6 worm cellular contexts compared by ENCODE assay signal in genomic region chrIII:9638159-9638754, ce11.
TF ChIP-seq lines count a peak whose summit lies in the region.

No protein-coding gene starts in this region.

TF ChIP-seq in whole organism, L1 larva, 84 proteins besides CTCF, POLR2A, EP300 and RAD21:
- TF ChIP-seq egl-13 (tag; optimal IDR thresholded peaks at IDR 0.05; lab: Kevin White, UChicago) = no peak
- TF ChIP-seq elt-2 (tag; optimal IDR thresholded peaks at IDR 0.05; lab: Kevin White, UChicago) = peak; percentile 82
- peak; percentile 2 for TF ChIP-seq blmp-1 (tag; optimal IDR thresholded peaks at IDR 0.05; lab: Kevin White, UChicago)
- TF ChIP-seq unc-130 (tag; optimal IDR thresholded peaks at IDR 0.05; lab: Kevin White, UChicago) = no peak
- TF ChIP-seq ets-5 (GFP tag; IDR thresholded peaks at IDR 0.05; lab: Robert Waterston, UW) = no peak
- no peak for TF ChIP-seq egl-27 (tag; optimal IDR thresholded peaks at IDR 0.05; lab: Kevin White, UChicago)
- peak; percentile 20 for TF ChIP-seq lin-14 (GFP tag; optimal IDR thresholded peaks at IDR 0.05; lab: Kevin White, UChicago)
- TF ChIP-seq lin-35 (GFP tag; optimal IDR thresholded peaks at IDR 0.05; lab: Kevin White, UChicago) = peak in 1 of 2 experiments; percentile 43
- no peak for TF ChIP-seq efl-1 (optimal IDR thresholded peaks at IDR 0.05; lab: Kevin White, UChicago)
- TF ChIP-seq efl-1 (GFP tag; optimal IDR thresholded peaks at IDR 0.05 in 1 of 2; lab: Kevin White, UChicago) = peak in 1 of 2 experiments; percentile 80
- peak; percentile 10 for TF ChIP-seq nhr-20 (tag; optimal IDR thresholded peaks at IDR 0.05; lab: Kevin White, UChicago)

TF ChIP-seq in whole organism, L2 larva, 48 proteins besides CTCF, POLR2A, EP300 and RAD21:
- TF ChIP-seq crh-2 (tag; optimal IDR thresholded peaks at IDR 0.05; lab: Kevin White, UChicago) (peak; percentile 35), sma-9 (GFP tag; optimal IDR thresholded peaks at IDR 0.05; lab: Kevin White, UChicago) (peak; percentile 17), sma-9 (tag; optimal IDR thresholded peaks at IDR 0.05; lab: Kevin White, UChicago) (no peak), fos-1 (tag; optimal IDR thresholded peaks at IDR 0.05; lab: Kevin White, UChicago) (peak; percentile 62), nhr-6 (tag; optimal IDR thresholded peaks at IDR 0.05; lab: Kevin White, UChicago) (no peak), Y55F3AM.14 (GFP tag; optimal IDR thresholded peaks at IDR 0.05; lab: Kevin White, UChicago) (peak; percentile 21), peb-1 (tag; optimal IDR thresholded peaks at IDR 0.05; lab: Kevin White, UChicago) (no peak), lin-11 (tag; optimal IDR thresholded peaks at IDR 0.05; lab: Kevin White, UChicago) (no peak), sma-3 (GFP tag; optimal IDR thresholded peaks at IDR 0.05; lab: Kevin White, UChicago) (peak; percentile 14)

TF ChIP-seq in whole organism, L3 larva, 47 proteins besides CTCF, POLR2A, EP300 and RAD21:
- TF ChIP-seq fkh-10 (GFP tag; optimal IDR thresholded peaks at IDR 0.05; lab: Kevin White, UChicago) = no peak
- TF ChIP-seq skn-1 (tag; optimal IDR thresholded peaks at IDR 0.05; lab: Kevin White, UChicago) = no peak
- TF ChIP-seq nhr-76 (tag; optimal IDR thresholded peaks at IDR 0.05; lab: Kevin White, UChicago) = no peak
- TF ChIP-seq ceh-9 (tag; optimal IDR thresholded peaks at IDR 0.05; lab: Kevin White, UChicago) = no peak
- peak; percentile 6 for TF ChIP-seq jun-1 (tag; optimal IDR thresholded peaks at IDR 0.05; lab: Kevin White, UChicago)
- TF ChIP-seq ama-1 (optimal IDR thresholded peaks at IDR 0.05; lab: Kevin White, UChicago) = no peak
- TF ChIP-seq elt-2 (tag; optimal IDR thresholded peaks at IDR 0.05; lab: Kevin White, UChicago) = peak; percentile 94
- peak; percentile 9 for TF ChIP-seq pha-4 (tag; optimal IDR thresholded peaks at IDR 0.05; lab: Kevin White, UChicago)
- peak; percentile 97 for TF ChIP-seq pqm-1 (tag; optimal IDR thresholded peaks at IDR 0.05; lab: Kevin White, UChicago)
- no peak for TF ChIP-seq ztf-4 (tag; optimal IDR thresholded peaks at IDR 0.05; lab: Kevin White, UChicago)
- no peak for TF ChIP-seq ceh-82 (tag; optimal IDR thresholded peaks at IDR 0.05; lab: Kevin White, UChicago)
- TF ChIP-seq hmg-11 (tag; optimal IDR thresholded peaks at IDR 0.05; lab: Kevin White, UChicago) = no peak
- TF ChIP-seq ztf-11 (tag; optimal IDR thresholded peaks at IDR 0.05; lab: Kevin White, UChicago) = no peak
- TF ChIP-seq fkh-2 (tag; optimal IDR thresholded peaks at IDR 0.05; lab: Kevin White, UChicago) = no peak
- no peak for TF ChIP-seq aly-2 (tag; optimal IDR thresholded peaks at IDR 0.05; lab: Kevin White, UChicago)
TF ChIP-seq in whole organism, L3 larva: peak in this region for 4.

TF ChIP-seq in whole organism, L4 larva, 104 proteins besides CTCF, POLR2A, EP300 and RAD21 (continues in another document):
- TF ChIP-seq rbr-2 (tag; optimal IDR thresholded peaks at IDR 0.05; lab: Kevin White, UChicago) = no peak
- TF ChIP-seq hif-1 (tag; optimal IDR thresholded peaks at IDR 0.05; lab: Kevin White, UChicago) = no peak
- no peak for TF ChIP-seq fkh-10 (GFP tag; optimal IDR thresholded peaks at IDR 0.05; lab: Kevin White, UChicago)
- no peak for TF ChIP-seq daf-8 (GFP tag; IDR thresholded peaks at IDR 0.05; lab: Robert Waterston, UW)
- peak; percentile 6 for TF ChIP-seq nhr-102 (tag; optimal IDR thresholded peaks at IDR 0.05; lab: Kevin White, UChicago)
- no peak for TF ChIP-seq Y5F2A.4 (GFP tag; optimal IDR thresholded peaks at IDR 0.05; lab: Kevin White, UChicago)
- TF ChIP-seq hlh-11 (tag; optimal IDR thresholded peaks at IDR 0.05; lab: Kevin White, UChicago) = no peak
- no peak for TF ChIP-seq nhr-111 (GFP tag; optimal IDR thresholded peaks at IDR 0.05; lab: Kevin White, UChicago)
- no peak for TF ChIP-seq hlh-30 (tag; optimal IDR thresholded peaks at IDR 0.05; lab: Kevin White, UChicago; ENCODE audit: insufficient read depth)
- TF ChIP-seq unc-62 (GFP tag; optimal IDR thresholded peaks at IDR 0.05 in 1 of 2; lab: Kevin White, UChicago) = peak in 1 of 2 experiments; percentile 82
- no peak for TF ChIP-seq unc-62 (tag; optimal IDR thresholded peaks at IDR 0.05; lab: Kevin White, UChicago)
- TF ChIP-seq ZK337.2 (GFP tag; IDR thresholded peaks at IDR 0.05; lab: Robert Waterston, UW) = no peak
- TF ChIP-seq ceh-44 (GFP tag; IDR thresholded peaks at IDR 0.05; lab: Robert Waterston, UW) = no peak
- no peak for TF ChIP-seq ceh-82 (tag; optimal IDR thresholded peaks at IDR 0.05; lab: Kevin White, UChicago)
- no peak for TF ChIP-seq attf-4 (tag; optimal IDR thresholded peaks at IDR 0.05; lab: Kevin White, UChicago)
- TF ChIP-seq nhr-10 (tag; optimal IDR thresholded peaks at IDR 0.05; lab: Kevin White, UChicago) = no peak
- no peak for TF ChIP-seq daf-16 (GFP tag; optimal IDR thresholded peaks at IDR 0.05; lab: Kevin White, UChicago)
- TF ChIP-seq daf-16 (tag; optimal IDR thresholded peaks at IDR 0.05; lab: Kevin White, UChicago) = peak; percentile 49
- peak; percentile 50 for TF ChIP-seq nhr-48 (tag; optimal IDR thresholded peaks at IDR 0.05; lab: Kevin White, UChicago)
- TF ChIP-seq ceh-20 (GFP tag; IDR thresholded peaks at IDR 0.05; lab: Robert Waterston, UW) = no peak
- TF ChIP-seq F26F4.8 (GFP tag; conservative IDR thresholded peaks at IDR 0.05; lab: Robert Waterston, UW) = no peak
- no peak for TF ChIP-seq snpc-4 (tag; optimal IDR thresholded peaks at IDR 0.05; lab: Kevin White, UChicago)

TF ChIP-seq in whole organism, late embryonic, 69 proteins besides CTCF, POLR2A, EP300 and RAD21:
- TF ChIP-seq pqm-1 (tag; optimal IDR thresholded peaks at IDR 0.05; lab: Kevin White, UChicago) = no peak
- TF ChIP-seq ceh-19 (GFP tag; optimal IDR thresholded peaks at IDR 0.05; lab: Kevin White, UChicago) = peak; percentile 40
- no peak for TF ChIP-seq che-1 (tag; optimal IDR thresholded peaks at IDR 0.05; lab: Kevin White, UChicago)
- TF ChIP-seq ceh-34 (tag; optimal IDR thresholded peaks at IDR 0.05; lab: Kevin White, UChicago) = peak; percentile 8
- TF ChIP-seq elt-2 (tag; optimal IDR thresholded peaks at IDR 0.05; lab: Kevin White, UChicago) = peak; percentile 1

TF ChIP-seq in whole organism, young adult, 124 proteins besides CTCF, POLR2A, EP300 and RAD21:
- peak; percentile 65 for TF ChIP-seq ets-4 (GFP tag; optimal IDR thresholded peaks at IDR 0.05; lab: Kevin White, UChicago)
- no peak for TF ChIP-seq dpff-1 (tag; optimal IDR thresholded peaks at IDR 0.05; lab: Kevin White, UChicago)
- no peak for TF ChIP-seq ama-1 (optimal IDR thresholded peaks at IDR 0.05; lab: Kevin White, UChicago)
- TF ChIP-seq ama-1 (GFP tag; optimal IDR thresholded peaks at IDR 0.05; lab: Kevin White, UChicago) = no peak
- TF ChIP-seq nhr-80 (tag; optimal IDR thresholded peaks at IDR 0.05; lab: Kevin White, UChicago) = peak; percentile 98
- TF ChIP-seq dox-1 (GFP tag; IDR thresholded peaks at IDR 0.05; lab: Robert Waterston, UW) = 0 out of 2 replicates have a peak, but pooled peaks have one; percentile 15
- peak; percentile 47 to 86 for TF ChIP-seq let-607 (tag; optimal IDR thresholded peaks at IDR 0.05; lab: Kevin White, UChicago)
